Worm (Caenorhabditis elegans) whole organism, L3 larva: Measurements from ENCODE around the gene str-124.

Source experiments
- ama-1 ChIP-seq: fragments of 150-350 bp; optimal IDR thresholded peaks from 2 replicates; lab custom pipeline; 2018
- ceh-28 ChIP-seq: fragments of 150-350 bp; optimal IDR thresholded peaks from 2 replicates; lab custom pipeline; 2014; ENCODE audit warnings: missing biosample characterization, missing genetic modification reagents, missing genetic modification characterization
- elt-1 ChIP-seq: fragments of 150-350 bp; optimal IDR thresholded peaks from 2 replicates; lab custom pipeline; 2014; ENCODE audit warnings: missing biosample characterization, missing genetic modification characterization
- nhr-25 ChIP-seq: sonication (generic microtip); optimal IDR thresholded peaks from 2 replicates; lab custom pipeline; 2017; ENCODE audit warnings: missing biosample characterization, missing genetic modification characterization
- ztf-11 ChIP-seq: fragments of 150-350 bp; optimal IDR thresholded peaks from 2 replicates; lab custom pipeline; 2014; ENCODE audit warnings: missing biosample characterization, missing genetic modification characterization

ce11 chrX:12813539-12813938 is 25.8 kb downstream of the str-124 start, which contains the start of gene gei-3:
- TF ChIP-seq ama-1 (lab: Kevin White, UChicago) (no peak), ceh-28 (tag; lab: Kevin White, UChicago) (no peak), ztf-11 (no peak), nhr-25 (tag; lab: Kevin White, UChicago) (no peak), elt-1 (tag; lab: Kevin White, UChicago) (no peak)
